Fruit fly (Drosophila melanogaster) whole organism, embryonic: Measurements from ENCODE around the gene CG5973.

ENCODE experiments used
- CG1529 ChIP-seq: fragments of 200-800 bp; sonication (Bioruptor generic); optimal IDR thresholded peaks from 3 replicates; lab custom pipeline; 2018; ENCODE audit warnings: missing biosample characterization, missing genetic modification characterization
- D19B ChIP-seq: fragments of 200-800 bp; sonication (Bioruptor generic); optimal IDR thresholded peaks from 2 replicates; lab custom pipeline; 2017; ENCODE audit warnings: missing biosample characterization, mild to moderate bottlenecking, missing genetic modification characterization
- Side ChIP-seq: fragments of 200-800 bp; sonication (Bioruptor generic); optimal IDR thresholded peaks from 2 replicates; lab custom pipeline; 2016; ENCODE audit warnings: missing biosample characterization, missing genetic modification characterization
- chif ChIP-seq, 2 experiments: fragments of 200-800 bp; sonication (Bioruptor generic); optimal IDR thresholded peaks; 3 replicates each; lab custom pipeline; 2016; ENCODE audit warnings: missing biosample characterization in 2 of 2, missing genetic modification characterization in 2 of 2
- tup ChIP-seq: fragments of 200-800 bp; sonication (Bioruptor generic); optimal IDR thresholded peaks from 2 replicates; lab custom pipeline; 2016; ENCODE audit warnings: missing biosample characterization, mild to moderate bottlenecking, missing genetic modification characterization, moderate library complexity
- usp ChIP-seq: fragments of >200 bp; optimal IDR thresholded peaks from 2 replicates; lab custom pipeline; 2017; ENCODE audit warnings: missing biosample characterization, missing genetic modification characterization

DNA sequence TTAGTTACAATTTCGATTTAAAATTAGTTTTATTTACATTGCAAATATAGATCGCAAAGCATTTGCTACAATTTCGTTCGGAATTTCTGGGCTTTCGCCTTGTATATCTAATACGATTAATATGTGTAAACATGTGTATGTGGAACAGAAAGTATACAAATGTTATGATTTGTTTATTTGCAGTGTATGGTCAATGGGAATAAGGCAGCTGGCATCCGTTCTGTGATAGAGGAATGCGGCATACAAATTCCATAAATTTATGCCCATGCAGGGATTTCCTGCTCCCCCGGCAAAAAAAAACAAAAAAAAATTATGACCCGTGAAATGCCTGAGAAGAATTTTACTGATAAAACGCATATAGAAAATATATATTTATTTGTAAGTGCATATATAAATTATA lies 48.9 kb downstream of the CG5973 start:
- TF ChIP-seq CG1529 (no peak), D19B (GFP tag; lab: Kevin White, UChicago) (no peak), chif (GFP tag; optimal IDR thresholded peaks at IDR 0.05; lab: Kevin White, UChicago) (no peak), tup (GFP tag; lab: Kevin White, UChicago) (no peak), Side (GFP tag; lab: Kevin White, UChicago) (no peak), usp (GFP tag; lab: Kevin White, UChicago) (no peak)
